Worm (Caenorhabditis elegans) whole organism, late embryonic: Measurements from ENCODE around the gene best-16.

Experiments used
- F13H6.1 ChIP-seq: sonication (generic microtip); optimal IDR thresholded peaks from 2 replicates; lab custom pipeline; 2016; ENCODE audit warnings: missing genetic modification characterization, missing compliant biosample characterization
- K09A11.1 ChIP-seq: sonication (generic microtip); optimal IDR thresholded peaks from 2 replicates; lab custom pipeline; 2017; ENCODE audit warnings: antibody characterized with exemption, mild to moderate bottlenecking, missing genetic modification characterization, missing compliant biosample characterization; ENCODE audit not compliant: insufficient read depth
- ceh-24 ChIP-seq: sonication (generic microtip); optimal IDR thresholded peaks from 2 replicates; lab custom pipeline; 2016; ENCODE audit warnings: mild to moderate bottlenecking, missing genetic modification characterization, missing compliant biosample characterization
- dve-1 ChIP-seq: sonication (generic microtip); optimal IDR thresholded peaks from 2 replicates; lab custom pipeline; 2017; ENCODE audit warnings: antibody characterized with exemption, mild to moderate bottlenecking, missing genetic modification characterization, missing compliant biosample characterization
- mec-3 ChIP-seq: sonication (generic microtip); optimal IDR thresholded peaks from 2 replicates; lab custom pipeline; 2016; ENCODE audit warnings: borderline replicate concordance, missing genetic modification characterization, missing compliant biosample characterization
- odd-2 ChIP-seq: sonication (generic microtip); optimal IDR thresholded peaks from 2 replicates; lab custom pipeline; 2017; ENCODE audit warnings: antibody characterized with exemption, mild to moderate bottlenecking, missing genetic modification characterization, missing compliant biosample characterization
- pqm-1 ChIP-seq: sonication (generic microtip); optimal IDR thresholded peaks from 2 replicates; lab custom pipeline; 2016; ENCODE audit warnings: missing genetic modification characterization, missing compliant biosample characterization
- unc-55 ChIP-seq: sonication (generic microtip); optimal IDR thresholded peaks from 2 replicates; lab custom pipeline; 2017; ENCODE audit warnings: missing biosample characterization, missing genetic modification reagents, missing genetic modification characterization

DNA sequence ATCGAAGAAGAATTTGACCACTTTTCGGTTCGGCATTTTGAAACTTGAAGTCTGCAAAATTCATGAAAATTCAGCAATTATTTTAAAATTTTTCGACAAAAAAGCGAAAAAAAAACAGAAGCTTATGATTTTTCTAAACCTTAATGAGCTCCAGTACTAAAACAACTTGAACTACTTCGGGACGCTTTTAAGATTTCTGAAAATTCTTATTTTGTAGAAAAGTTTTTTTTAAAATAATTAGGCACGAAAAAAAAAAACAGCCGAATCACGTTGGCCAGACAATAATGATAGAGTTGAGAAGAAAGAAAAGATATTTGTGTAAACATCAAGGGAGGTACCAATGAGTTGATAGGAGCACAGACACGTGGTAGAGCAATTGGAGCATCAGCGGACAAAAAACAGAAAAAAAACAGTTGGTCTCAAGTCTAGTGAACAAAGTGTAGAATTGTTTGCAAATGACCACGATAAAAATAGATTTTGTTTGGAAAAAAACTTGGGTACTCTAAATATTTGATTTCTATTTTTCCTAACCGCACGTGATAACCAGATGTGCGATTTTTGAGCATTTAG, 46.7 kb upstream of the best-16 start, which contains the start of gene gstk-2:
- no peak for TF ChIP-seq pqm-1 (tag; lab: Kevin White, UChicago)
- TF ChIP-seq dve-1, result no peak
- no peak for TF ChIP-seq F13H6.1
- TF ChIP-seq ceh-24 (tag; lab: Kevin White, UChicago), result no peak
- no peak for TF ChIP-seq K09A11.1 (tag; lab: Kevin White, UChicago)
- TF ChIP-seq mec-3 (tag; lab: Kevin White, UChicago), result no peak
- TF ChIP-seq odd-2 (tag; lab: Kevin White, UChicago), result no peak
- no peak for TF ChIP-seq unc-55 (GFP tag; lab: Kevin White, UChicago)
